Worm (Caenorhabditis elegans) whole organism, young adult: ENCODE measurements around the gene ida-1.
A peak's percentile ranks its signal among the peaks of the same experiment; 100 is the strongest.

ENCODE experiments used
- B0261.1 ChIP-seq: sonication (generic microtip); optimal IDR thresholded peaks from 2 replicates; lab custom pipeline; 2016; ENCODE audit warnings: mild to moderate bottlenecking, missing genetic modification characterization, moderate library complexity, missing compliant biosample characterization
- B0336.3 ChIP-seq: fragments of 200-800 bp; sonication (Bioruptor generic); IDR thresholded peaks from 2 replicates; pipeline ENCODE4 v1.3.6; 2022; ENCODE audit warnings: missing genetic modification characterization, missing compliant biosample characterization
- F10E7.11 ChIP-seq: sonication (generic microtip); optimal IDR thresholded peaks from 2 replicates; lab custom pipeline; 2017; ENCODE audit warnings: mild to moderate bottlenecking, missing genetic modification characterization, moderate library complexity, missing compliant biosample characterization
- F37B4.10 ChIP-seq: fragments of 200-800 bp; sonication (Bioruptor generic); IDR thresholded peaks from 2 replicates; pipeline ENCODE4 v1.3.6; 2022; ENCODE audit warnings: missing genetic modification characterization, missing compliant biosample characterization
- F49E8.2 ChIP-seq: sonication (generic microtip); optimal IDR thresholded peaks from 3 replicates; lab custom pipeline; 2017; ENCODE audit warnings: missing genetic modification characterization, mild to moderate bottlenecking, missing compliant biosample characterization, antibody characterized with exemption, moderate library complexity; ENCODE audit not compliant: insufficient read depth
- F57C9.4 ChIP-seq: sonication (generic microtip); optimal IDR thresholded peaks from 2 replicates; lab custom pipeline; 2017; ENCODE audit warnings: mild to moderate bottlenecking, missing genetic modification characterization, missing compliant biosample characterization
- ZK185.1 ChIP-seq: sonication (generic microtip); optimal IDR thresholded peaks from 2 replicates; lab custom pipeline; 2016; ENCODE audit warnings: mild to moderate bottlenecking, missing genetic modification characterization, missing compliant biosample characterization; ENCODE audit not compliant: poor library complexity, severe bottlenecking
- attf-5 ChIP-seq: fragments of 200-800 bp; sonication (Bioruptor generic); optimal IDR thresholded peaks from 2 replicates; lab custom pipeline; 2018; ENCODE audit warnings: mild to moderate bottlenecking, missing genetic modification characterization, missing compliant biosample characterization
- attf-6 ChIP-seq: fragments of 200-800 bp; sonication (Bioruptor generic); IDR thresholded peaks from 2 replicates; pipeline ENCODE4 v1.3.6; 2022; ENCODE audit warnings: missing genetic modification reagents, missing genetic modification characterization, missing compliant biosample characterization
- cebp-1 ChIP-seq, 2 experiments: fragments of 200-800 bp in 1 of 2; sonication (Bioruptor generic) in 1 of 2; sonication (generic microtip) in 1 of 2; IDR thresholded peaks in 1 of 2; optimal IDR thresholded peaks in 1 of 2; 2 replicates each; pipeline versions ENCODE4 v1.3.6 to Lab custom; 2017 to 2022; ENCODE audit warnings: missing compliant biosample characterization in 2 of 2, missing genetic modification characterization in 2 of 2, mild to moderate bottlenecking in 1 of 2, missing genetic modification reagents in 1 of 2, moderate library complexity in 1 of 2
- ceh-27 ChIP-seq: fragments of 200-800 bp; sonication (Bioruptor generic); optimal IDR thresholded peaks from 2 replicates; lab custom pipeline; 2018; ENCODE audit warnings: mild to moderate bottlenecking, missing genetic modification characterization, moderate library complexity, missing compliant biosample characterization
- ceh-58 ChIP-seq: fragments of 200-800 bp; sonication (Bioruptor generic); IDR thresholded peaks from 2 replicates; pipeline ENCODE4 v1.3.6; 2022; ENCODE audit warnings: missing genetic modification characterization, missing compliant biosample characterization
- chd-7 ChIP-seq: sonication (generic microtip); optimal IDR thresholded peaks from 2 replicates; lab custom pipeline; 2016; ENCODE audit warnings: mild to moderate bottlenecking, missing genetic modification characterization, moderate library complexity, missing compliant biosample characterization
- dox-1 ChIP-seq: fragments of 200-800 bp; sonication (Bioruptor generic); IDR thresholded peaks from 2 replicates; pipeline ENCODE4 v1.3.6; 2022; ENCODE audit warnings: missing genetic modification reagents, missing genetic modification characterization, missing compliant biosample characterization
- egrh-3 ChIP-seq: fragments of 200-800 bp; sonication (Bioruptor generic); IDR thresholded peaks from 2 replicates; pipeline ENCODE4 v1.3.6; 2022; ENCODE audit warnings: missing genetic modification reagents, missing genetic modification characterization, missing compliant biosample characterization
- hlh-26 ChIP-seq: fragments of 200-800 bp; sonication (Bioruptor generic); conservative IDR thresholded peaks from 2 replicates; pipeline ENCODE4 v1.3.6; 2022; ENCODE audit warnings: missing genetic modification reagents, missing genetic modification characterization, missing compliant biosample characterization
- hmg-1.2 ChIP-seq: fragments of 200-800 bp; sonication (Bioruptor generic); IDR thresholded peaks from 2 replicates; pipeline ENCODE4 v1.3.6; 2022; ENCODE audit warnings: missing genetic modification reagents, missing genetic modification characterization, missing compliant biosample characterization
- hsf-1 ChIP-seq: fragments of 200-800 bp; sonication (Bioruptor generic); IDR thresholded peaks from 2 replicates; pipeline ENCODE4 v1.3.6; 2022; ENCODE audit warnings: missing genetic modification reagents, missing genetic modification characterization, missing compliant biosample characterization
- let-607 ChIP-seq, 2 experiments: fragments of 200-800 bp in 1 of 2; sonication (Bioruptor generic) in 1 of 2; sonication (generic microtip) in 1 of 2; optimal IDR thresholded peaks; 2 replicates each; lab custom pipeline; 2016 to 2018; ENCODE audit warnings: mild to moderate bottlenecking in 2 of 2, missing compliant biosample characterization in 2 of 2, missing genetic modification characterization in 2 of 2, moderate library complexity in 2 of 2, missing genotype in 1 of 2
- lin-26 ChIP-seq: fragments of 200-800 bp; sonication (Bioruptor generic); IDR thresholded peaks from 2 replicates; pipeline ENCODE4 v1.3.6; 2022; ENCODE audit warnings: missing genetic modification reagents, missing genetic modification characterization, missing compliant biosample characterization
- lin-35 ChIP-seq, 3 experiments: fragments of 150-350 bp in 2 of 3; sonication (generic microtip) in 1 of 3; optimal IDR thresholded peaks; 2 replicates each; lab custom pipeline; 2014 to 2018; ENCODE audit warnings: missing biosample characterization in 3 of 3, missing genetic modification characterization in 3 of 3, missing genetic modification reagents in 3 of 3
- lin-40 ChIP-seq: sonication (generic microtip); optimal IDR thresholded peaks from 2 replicates; lab custom pipeline; 2016; ENCODE audit warnings: missing genetic modification characterization, mild to moderate bottlenecking, missing compliant biosample characterization, missing genotype, missing genetic modification reagents
- lin-54 ChIP-seq: fragments of 200-800 bp; sonication (Bioruptor generic); optimal IDR thresholded peaks from 2 replicates; lab custom pipeline; 2018; ENCODE audit warnings: mild to moderate bottlenecking, missing genetic modification characterization, missing compliant biosample characterization
- madf-10 ChIP-seq: sonication (generic microtip); optimal IDR thresholded peaks from 2 replicates; lab custom pipeline; 2016; ENCODE audit warnings: mild to moderate bottlenecking, missing genetic modification characterization, missing compliant biosample characterization
- madf-3 ChIP-seq: fragments of 200-800 bp; sonication (Bioruptor generic); IDR thresholded peaks from 2 replicates; pipeline ENCODE4 v1.3.6; 2022; ENCODE audit warnings: missing genetic modification reagents, missing genetic modification characterization, missing compliant biosample characterization
- mcd-1 ChIP-seq: fragments of 200-800 bp; sonication (Bioruptor generic); IDR thresholded peaks from 2 replicates; pipeline ENCODE4 v1.3.6; 2022; ENCODE audit warnings: missing genetic modification reagents, missing genetic modification characterization, missing compliant biosample characterization
- nfya-2 ChIP-seq: fragments of 200-800 bp; sonication (Bioruptor generic); IDR thresholded peaks from 2 replicates; pipeline ENCODE4 v1.3.6; 2022; ENCODE audit warnings: missing genetic modification reagents, missing genetic modification characterization, missing compliant biosample characterization
- nfyb-1 ChIP-seq: fragments of 200-800 bp; sonication (Bioruptor generic); IDR thresholded peaks from 2 replicates; pipeline ENCODE4 v1.3.6; 2022; ENCODE audit warnings: missing genetic modification reagents, missing genetic modification characterization, missing compliant biosample characterization
- nhr-27 ChIP-seq: fragments of 200-800 bp; sonication (Bioruptor generic); optimal IDR thresholded peaks from 2 replicates; lab custom pipeline; 2018; ENCODE audit warnings: mild to moderate bottlenecking, missing genetic modification characterization, moderate library complexity, missing compliant biosample characterization
- nhr-80 ChIP-seq: sonication (generic microtip); optimal IDR thresholded peaks from 2 replicates; lab custom pipeline; 2016; ENCODE audit warnings: missing genetic modification characterization, missing compliant biosample characterization
- nhr-90 ChIP-seq: sonication (generic microtip); optimal IDR thresholded peaks from 2 replicates; lab custom pipeline; 2016; ENCODE audit warnings: missing genotype, mild to moderate bottlenecking, missing genetic modification characterization, missing compliant biosample characterization
- pbrm-1 ChIP-seq: fragments of 200-800 bp; sonication (Bioruptor generic); IDR thresholded peaks from 2 replicates; pipeline ENCODE4 v1.3.6; 2022; ENCODE audit warnings: missing genetic modification reagents, missing genetic modification characterization, missing compliant biosample characterization
- rcor-1 ChIP-seq: fragments of 200-800 bp; sonication (Bioruptor generic); IDR thresholded peaks from 2 replicates; pipeline ENCODE4 v1.3.6; 2022; ENCODE audit warnings: missing genetic modification reagents, missing genetic modification characterization, missing compliant biosample characterization
- rec-8 ChIP-seq, 2 experiments: sonication (generic microtip); optimal IDR thresholded peaks; 2 replicates each; lab custom pipeline; 2016; ENCODE audit warnings: mild to moderate bottlenecking in 2 of 2, missing genetic modification characterization in 2 of 2, missing genetic modification reagents in 2 of 2, missing genotype in 2 of 2, missing biosample characterization in 1 of 2, missing compliant biosample characterization in 1 of 2, moderate library complexity in 1 of 2
- snpc-4 ChIP-seq, 5 experiments: fragments of 150-350 bp in 1 of 5; sonication (generic microtip) in 4 of 5; optimal IDR thresholded peaks; 2 replicates each; lab custom pipeline; 2014 to 2018; ENCODE audit warnings: missing genetic modification characterization in 5 of 5, missing biosample characterization in 3 of 5, antibody characterized with exemption in 2 of 5, mild to moderate bottlenecking in 2 of 5, missing compliant biosample characterization in 2 of 5, missing genotype in 2 of 5, moderate library complexity in 2 of 5, missing genetic modification reagents in 1 of 5
- tbp1 ChIP-seq: fragments of 200-800 bp; sonication (Bioruptor generic); optimal IDR thresholded peaks from 2 replicates; lab custom pipeline; 2018; ENCODE audit warnings: mild to moderate bottlenecking, missing genetic modification characterization, missing compliant biosample characterization
- zfh-2 ChIP-seq: fragments of 200-800 bp; sonication (Bioruptor generic); conservative IDR thresholded peaks from 2 replicates; pipeline ENCODE4 v1.3.6; 2022; ENCODE audit warnings: missing genetic modification reagents, missing genetic modification characterization, missing compliant biosample characterization
- ztf-18 ChIP-seq: sonication (generic microtip); optimal IDR thresholded peaks from 2 replicates; lab custom pipeline; 2016; ENCODE audit warnings: missing genotype, mild to moderate bottlenecking, missing genetic modification characterization, missing compliant biosample characterization
- ztf-26 ChIP-seq: sonication (generic microtip); optimal IDR thresholded peaks from 2 replicates; lab custom pipeline; 2017; ENCODE audit warnings: missing genetic modification characterization, missing compliant biosample characterization
- ztf-28 ChIP-seq: fragments of 200-800 bp; sonication (Bioruptor generic); IDR thresholded peaks from 2 replicates; pipeline ENCODE4 v1.3.6; 2022; ENCODE audit warnings: missing genetic modification reagents, missing genetic modification characterization, missing compliant biosample characterization

The ida-1 gene

ce11 chrIII:5715467-5715866 lies 39.9 kb upstream of the ida-1 start:
- TF ChIP-seq dox-1 = peak; percentile 33; the same call in 1 of the 2 replicates
- no peak for TF ChIP-seq nfya-2 (GFP tag; lab: Robert Waterston, UW)
- peak; percentile 45 for TF ChIP-seq tbp1 (GFP tag; lab: Kevin White, UChicago)
- peak; percentile 44 for TF ChIP-seq pbrm-1
- peak; percentile 16 for TF ChIP-seq nhr-27 (tag; lab: Kevin White, UChicago)
- peak; percentile 81 for TF ChIP-seq ztf-26 (tag; lab: Kevin White, UChicago)
- peak; percentile 65; the same call in 1 of the 2 replicates for TF ChIP-seq madf-3
- TF ChIP-seq F37B4.10 (GFP tag; lab: Robert Waterston, UW) = no peak
- no peak for TF ChIP-seq F49E8.2
- TF ChIP-seq ztf-28 (GFP tag; lab: Robert Waterston, UW) = 0 out of 2 replicates have a peak, but pooled peaks have one; percentile 26
- no peak for TF ChIP-seq cebp-1 (GFP tag; IDR thresholded peaks at IDR 0.05; lab: Robert Waterston, UW)
- TF ChIP-seq cebp-1 (tag; optimal IDR thresholded peaks at IDR 0.05; lab: Kevin White, UChicago) = peak; percentile 52
- no peak for TF ChIP-seq B0261.1 (tag; lab: Kevin White, UChicago)
- TF ChIP-seq madf-10 = peak; percentile 69
- peak; percentile 11 for TF ChIP-seq chd-7 (tag; lab: Kevin White, UChicago)
- TF ChIP-seq hsf-1 (GFP tag; lab: Robert Waterston, UW) = 0 out of 2 replicates have a peak, but pooled peaks have one; percentile 41
- TF ChIP-seq lin-54 = peak; percentile 1
- peak in 1 of 3 experiments; percentile 44 for TF ChIP-seq lin-35 (GFP tag; optimal IDR thresholded peaks at IDR 0.05; lab: Kevin White, UChicago)
- 0 out of 2 replicates have a peak, but pooled peaks have one; percentile 26 for TF ChIP-seq attf-6 (GFP tag; lab: Robert Waterston, UW)
- no peak for TF ChIP-seq snpc-4 (GFP tag; optimal IDR thresholded peaks at IDR 0.05; lab: Kevin White, UChicago)
- peak in 2 of 4 experiments; percentile 38 for TF ChIP-seq snpc-4 (tag; optimal IDR thresholded peaks at IDR 0.05; lab: Kevin White, UChicago)
- peak; percentile 47 for TF ChIP-seq lin-40 (tag; lab: Kevin White, UChicago)
- peak; percentile 87 for TF ChIP-seq ceh-27 (GFP tag; lab: Kevin White, UChicago)
- TF ChIP-seq ztf-18 (tag; lab: Kevin White, UChicago) = peak; percentile 17
- TF ChIP-seq rec-8 (tag; optimal IDR thresholded peaks at IDR 0.05; lab: Kevin White, UChicago) = no peak
- TF ChIP-seq hlh-26 (GFP tag; lab: Robert Waterston, UW) = no peak
- no peak for TF ChIP-seq egrh-3 (GFP tag; lab: Robert Waterston, UW)
- TF ChIP-seq hmg-1.2 (GFP tag; lab: Robert Waterston, UW) = peak; percentile 88; the same call in 1 of the 2 replicates
- TF ChIP-seq F57C9.4 (tag; lab: Kevin White, UChicago) = no peak
- peak; percentile 94 for TF ChIP-seq zfh-2 (GFP tag; lab: Robert Waterston, UW)
- peak; percentile 51 for TF ChIP-seq attf-5 (GFP tag; lab: Kevin White, UChicago)
- peak; percentile 69 to 79 for TF ChIP-seq let-607 (tag; optimal IDR thresholded peaks at IDR 0.05; lab: Kevin White, UChicago)
- peak; percentile 40 for TF ChIP-seq F10E7.11 (tag; lab: Kevin White, UChicago)
- TF ChIP-seq lin-26 = 0 out of 2 replicates have a peak, but pooled peaks have one; percentile 15
- TF ChIP-seq mcd-1 (GFP tag; lab: Robert Waterston, UW) = peak; percentile 60
- TF ChIP-seq nfyb-1 (GFP tag; lab: Robert Waterston, UW) = peak; percentile 40; the same call in 1 of the 2 replicates
- TF ChIP-seq ceh-58 = no peak
- no peak for TF ChIP-seq nhr-90 (tag; lab: Kevin White, UChicago)
- peak; percentile 6; the same call in 1 of the 2 replicates for TF ChIP-seq rcor-1 (GFP tag; lab: Robert Waterston, UW)
- TF ChIP-seq B0336.3 (GFP tag; lab: Robert Waterston, UW) = peak; percentile 36; the same call in 1 of the 2 replicates
- TF ChIP-seq nhr-80 (tag; lab: Kevin White, UChicago) = peak; percentile 79
- peak; percentile 41 for TF ChIP-seq ZK185.1
